Fruit fly (Drosophila melanogaster): ENCODE data around the gene Naa20B.
A peak's percentile ranks its signal among the peaks of the same experiment; 100 is the strongest.

Naa20B gene

dm6 chr2L:13289689-13290088 is 32.4 kb downstream of the Naa20B start, which contains the start of gene CG31729 (continued):
- no peak for TF ChIP-seq peb (GFP tag; IDR thresholded peaks at IDR 0.05)
- peak; percentile 13 to 87 for TF ChIP-seq crp (GFP tag; optimal IDR thresholded peaks at IDR 0.05)
- no peak for TF ChIP-seq Asciz (GFP tag; optimal IDR thresholded peaks at IDR 0.05)
- TF ChIP-seq dimm (GFP tag; IDR thresholded peaks at IDR 0.05), result no peak

- no peak for TF ChIP-seq Poxn (GFP tag; IDR thresholded peaks at IDR 0.05)
- TF ChIP-seq Taf1 (GFP tag; IDR thresholded peaks at IDR 0.05), result no peak
- no peak for TF ChIP-seq CG11560 (tag; IDR thresholded peaks at IDR 0.05)
- TF ChIP-seq CG2712 (tag; optimal IDR thresholded peaks at IDR 0.05), result peak; percentile 57
- TF ChIP-seq dysf (GFP tag; IDR thresholded peaks at IDR 0.05), result peak; percentile 64; the same call in 2 of the 3 replicates
- peak; percentile 69 for TF ChIP-seq Rfx (GFP tag; IDR thresholded peaks at IDR 0.05)
- peak; percentile 15 for TF ChIP-seq CG10462 (GFP tag; optimal IDR thresholded peaks at IDR 0.05)
- TF ChIP-seq Hand (GFP tag; optimal IDR thresholded peaks at IDR 0.05), result peak; percentile 78
- no peak for TF ChIP-seq Elba2 (GFP tag; optimal IDR thresholded peaks at IDR 0.05)
- no peak for TF ChIP-seq CG9932 (GFP tag; IDR thresholded peaks at IDR 0.05)
- peak; percentile 33 for TF ChIP-seq bab2 (GFP tag; optimal IDR thresholded peaks at IDR 0.05)
- peak; percentile 82 for TF ChIP-seq CG2875 (GFP tag; optimal IDR thresholded peaks at IDR 0.05)
- TF ChIP-seq mam (GFP tag; optimal IDR thresholded peaks at IDR 0.05), result peak; percentile 4
- TF ChIP-seq CG7357 (GFP tag; IDR thresholded peaks at IDR 0.05), result 0 out of 3 replicates have a peak, but pooled peaks have one; percentile 33
- TF ChIP-seq sima (GFP tag; optimal IDR thresholded peaks at IDR 0.05), result no peak
- TF ChIP-seq CG1233 (GFP tag; optimal IDR thresholded peaks at IDR 0.05), result peak; percentile 82
- peak; percentile 55; the same call in 1 of the 2 replicates for TF ChIP-seq vvl (GFP tag; IDR thresholded peaks at IDR 0.05)
- TF ChIP-seq kni (GFP tag; optimal IDR thresholded peaks at IDR 0.05), result no peak
- TF ChIP-seq H2.0 (GFP tag; IDR thresholded peaks at IDR 0.05), result peak; percentile 47; the same call in 1 of the 2 replicates
- TF ChIP-seq HLH3B (GFP tag; IDR thresholded peaks at IDR 0.05), result peak; percentile 53; the same call in 1 of the 2 replicates
- TF ChIP-seq CG8281 (tag; optimal IDR thresholded peaks at IDR 0.05), result peak; percentile 69
- no peak for TF ChIP-seq Stat92E (GFP tag; optimal IDR thresholded peaks at IDR 0.05)
- no peak for TF ChIP-seq pnt (GFP tag; optimal IDR thresholded peaks at IDR 0.05)
- no peak for TF ChIP-seq Aef1 (GFP tag; IDR thresholded peaks at IDR 0.05)
- TF ChIP-seq Adf1 (GFP tag; IDR thresholded peaks at IDR 0.05), result peak; percentile 100
- peak; percentile 96 for TF ChIP-seq CG6175 (GFP tag; IDR thresholded peaks at IDR 0.05)
- TF ChIP-seq CG15479 (GFP tag; optimal IDR thresholded peaks at IDR 0.05), result no peak
- TF ChIP-seq vfl (GFP tag; optimal IDR thresholded peaks at IDR 0.05), result no peak
- peak; percentile 39; the same call in 1 of the 3 replicates for TF ChIP-seq C15 (GFP tag; IDR thresholded peaks at IDR 0.05)
- TF ChIP-seq unc-4 (GFP tag; IDR thresholded peaks at IDR 0.05; ENCODE audit: partially characterized antibody), result peak; percentile 55; the same call in 1 of the 2 replicates
- no peak for TF ChIP-seq CG7271 (tag; optimal IDR thresholded peaks at IDR 0.05)
- TF ChIP-seq Asciz (GFP tag; optimal IDR thresholded peaks at IDR 0.05), result peak; percentile 94
- TF ChIP-seq lilli (GFP tag; optimal IDR thresholded peaks at IDR 0.05), result peak; percentile 26
- TF ChIP-seq Sin3A (optimal IDR thresholded peaks at IDR 0.05), result no peak
- TF ChIP-seq Hr3 (GFP tag; optimal IDR thresholded peaks at IDR 0.05), result peak; percentile 4
- TF ChIP-seq hbn (GFP tag; IDR thresholded peaks at IDR 0.05; ENCODE audit: partially characterized antibody), result no peak
- no peak for TF ChIP-seq usp (GFP tag; optimal IDR thresholded peaks at IDR 0.05)
- TF ChIP-seq jing (GFP tag; optimal IDR thresholded peaks at IDR 0.05), result no peak
- TF ChIP-seq eve (GFP tag; optimal IDR thresholded peaks at IDR 0.05), result no peak
- TF ChIP-seq gem (tag; optimal IDR thresholded peaks at IDR 0.05), result peak; percentile 80
- TF ChIP-seq Sry-δ (GFP tag; optimal IDR thresholded peaks at IDR 0.05), result no peak
- peak; percentile 26 for TF ChIP-seq CG13775 (GFP tag; optimal IDR thresholded peaks at IDR 0.05)
- peak; percentile 57 for TF ChIP-seq CG17328 (GFP tag; IDR thresholded peaks at IDR 0.05)
- TF ChIP-seq CG14965 (GFP tag; optimal IDR thresholded peaks at IDR 0.05; ENCODE audit: borderline replicate concordance), result peak; percentile 51
- peak; percentile 54 for TF ChIP-seq CG12391 (tag; optimal IDR thresholded peaks at IDR 0.05)
These were observed 33.2 kb downstream of the Naa20B start for dm6 chr2L:13290276-13291065.

Measured in whole organism, embryonic.